Worm (Caenorhabditis elegans) whole organism, L4 larva: Measurements from ENCODE around the gene B0432.10.
A peak's percentile ranks its signal among the peaks of the same experiment; 100 is the strongest.
"Not testable (repeated sequence)": the region's sequence is repeated elsewhere in the genome, so short reads cannot be mapped to it uniquely, and the experiment has no call there.

Experiments
- F10B5.3 ChIP-seq: sonication (generic microtip); optimal IDR thresholded peaks from 2 replicates; lab custom pipeline; 2016; ENCODE audit warnings: mild to moderate bottlenecking, missing genetic modification characterization, missing compliant biosample characterization
- F26F4.8 ChIP-seq: fragments of 200-800 bp; sonication (Bioruptor generic); conservative IDR thresholded peaks from 2 replicates; pipeline ENCODE4 v1.3.6; 2022; ENCODE audit warnings: missing genetic modification characterization, missing compliant biosample characterization
- Y48G9A.11 ChIP-seq: fragments of 200-800 bp; sonication (Bioruptor generic); IDR thresholded peaks from 2 replicates; pipeline ENCODE4 v1.3.6; 2022; ENCODE audit warnings: missing genetic modification reagents, missing genetic modification characterization, missing compliant biosample characterization
- Y5F2A.4 ChIP-seq: fragments of 200-800 bp; sonication (Bioruptor generic); optimal IDR thresholded peaks from 2 replicates; lab custom pipeline; 2018; ENCODE audit warnings: mild to moderate bottlenecking, missing genetic modification characterization, missing compliant biosample characterization
- Y75B8A.6 ChIP-seq: fragments of 200-800 bp; sonication (Bioruptor generic); IDR thresholded peaks from 2 replicates; pipeline ENCODE4 v1.3.6; 2022; ENCODE audit warnings: missing genetic modification reagents, missing genetic modification characterization, missing compliant biosample characterization
- ZK337.2 ChIP-seq: fragments of 200-800 bp; sonication (Bioruptor generic); IDR thresholded peaks from 2 replicates; pipeline ENCODE4 v1.3.6; 2022; ENCODE audit warnings: missing genetic modification reagents, missing genetic modification characterization, missing compliant biosample characterization
- ZK546.5 ChIP-seq, 2 experiments: sonication (generic microtip); optimal IDR thresholded peaks; 2 replicates each; lab custom pipeline; 2017; ENCODE audit warnings: missing biosample characterization in 2 of 2, missing genetic modification characterization in 2 of 2
- aha-1 ChIP-seq: fragments of 150-350 bp; peaks from one replicate; lab custom pipeline; 2014; ENCODE audit warnings: missing biosample characterization, missing genetic modification characterization
- ceh-82 ChIP-seq: sonication (generic microtip); optimal IDR thresholded peaks from 2 replicates; lab custom pipeline; 2017; ENCODE audit warnings: missing biosample characterization, missing genetic modification characterization
- daf-12 ChIP-seq: fragments of 150-350 bp; optimal IDR thresholded peaks from 2 replicates; lab custom pipeline; 2014; ENCODE audit warnings: missing biosample characterization, missing genetic modification reagents, missing genetic modification characterization
- daf-16 ChIP-seq, 3 experiments: sonication (generic microtip); optimal IDR thresholded peaks; 2 replicates each; lab custom pipeline; 2016 to 2017; ENCODE audit warnings: missing genetic modification characterization in 3 of 3, missing genetic modification reagents in 3 of 3, mild to moderate bottlenecking in 2 of 3, missing compliant biosample characterization in 2 of 3, missing biosample characterization in 1 of 3, moderate library complexity in 1 of 3
- daf-19 ChIP-seq: fragments of 200-800 bp; sonication (Bioruptor generic); conservative IDR thresholded peaks from 2 replicates; pipeline ENCODE4 v1.3.6; 2022; ENCODE audit warnings: missing genetic modification characterization, missing compliant biosample characterization
- egl-27 ChIP-seq: sonication (generic microtip); optimal IDR thresholded peaks from 3 replicates; lab custom pipeline; 2017; ENCODE audit warnings: missing biosample characterization, missing genetic modification reagents, missing genetic modification characterization
- fkh-10 ChIP-seq: fragments of 150-350 bp; optimal IDR thresholded peaks from 2 replicates; lab custom pipeline; 2014; ENCODE audit warnings: missing biosample characterization, missing genetic modification reagents, missing genetic modification characterization
- fos-1 ChIP-seq: fragments of 150-350 bp; optimal IDR thresholded peaks from 2 replicates; lab custom pipeline; 2014; ENCODE audit warnings: missing biosample characterization, missing genetic modification characterization
- hlh-30 ChIP-seq: sonication (generic microtip); optimal IDR thresholded peaks from 2 replicates; lab custom pipeline; 2017; ENCODE audit warnings: antibody characterized with exemption, mild to moderate bottlenecking, missing genetic modification characterization, missing compliant biosample characterization; ENCODE audit not compliant: insufficient read depth
- jun-1 ChIP-seq: fragments of 150-350 bp; optimal IDR thresholded peaks from 2 replicates; lab custom pipeline; 2014; ENCODE audit warnings: missing biosample characterization, missing genetic modification reagents, missing genetic modification characterization
- lin-29 ChIP-seq: fragments of 200-800 bp; sonication (Bioruptor generic); IDR thresholded peaks from 2 replicates; pipeline ENCODE4 v1.3.6; 2022; ENCODE audit warnings: missing genetic modification reagents, missing genetic modification characterization, missing compliant biosample characterization
- lir-3 ChIP-seq: sonication (generic microtip); optimal IDR thresholded peaks from 2 replicates; lab custom pipeline; 2016; ENCODE audit warnings: mild to moderate bottlenecking, missing genetic modification characterization, missing compliant biosample characterization
- mdt-29 ChIP-seq: fragments of 200-800 bp; sonication (Bioruptor generic); IDR thresholded peaks from 2 replicates; pipeline ENCODE4 v1.3.6; 2022; ENCODE audit warnings: missing genetic modification reagents, missing genetic modification characterization, missing compliant biosample characterization
- mep-1 ChIP-seq: fragments of 150-350 bp; sonication (generic microtip); optimal IDR thresholded peaks from 3 replicates; lab custom pipeline; 2014; ENCODE audit warnings: missing biosample characterization, missing genetic modification characterization
- mes-2 ChIP-seq: sonication (generic microtip); optimal IDR thresholded peaks from 2 replicates; lab custom pipeline; 2016; ENCODE audit warnings: missing genotype, mild to moderate bottlenecking, missing genetic modification characterization, missing compliant biosample characterization; ENCODE audit not compliant: poor library complexity, severe bottlenecking
- mxl-2 ChIP-seq: fragments of 200-800 bp; sonication (Bioruptor generic); conservative IDR thresholded peaks from 2 replicates; pipeline ENCODE4 v1.3.6; 2022; ENCODE audit warnings: missing genetic modification reagents, missing genetic modification characterization, missing compliant biosample characterization
- nhr-10 ChIP-seq: fragments of 150-350 bp; optimal IDR thresholded peaks from 2 replicates; lab custom pipeline; 2014; ENCODE audit warnings: missing biosample characterization, missing genetic modification characterization
- nhr-102 ChIP-seq: sonication (generic microtip); optimal IDR thresholded peaks from 2 replicates; lab custom pipeline; 2016; ENCODE audit warnings: mild to moderate bottlenecking, missing genetic modification characterization, moderate library complexity, missing compliant biosample characterization
- nhr-25 ChIP-seq: sonication (generic microtip); optimal IDR thresholded peaks from 2 replicates; lab custom pipeline; 2017; ENCODE audit warnings: missing genetic modification characterization, mild to moderate bottlenecking, missing compliant biosample characterization, antibody characterized with exemption, moderate library complexity, borderline replicate concordance; ENCODE audit not compliant: insufficient read depth
- nhr-28 ChIP-seq: fragments of 150-350 bp; optimal IDR thresholded peaks from 2 replicates; lab custom pipeline; 2014; ENCODE audit warnings: missing biosample characterization, missing genetic modification characterization
- nhr-76 ChIP-seq: fragments of 150-350 bp; optimal IDR thresholded peaks from 2 replicates; lab custom pipeline; 2014; ENCODE audit warnings: missing biosample characterization, missing genetic modification characterization
- pqm-1 ChIP-seq: sonication (generic microtip); optimal IDR thresholded peaks from 2 replicates; lab custom pipeline; 2017; ENCODE audit warnings: missing biosample characterization, missing genetic modification characterization
- set-16 ChIP-seq: fragments of 200-800 bp; sonication (Bioruptor generic); IDR thresholded peaks from 2 replicates; pipeline ENCODE4 v1.3.6; 2022; ENCODE audit warnings: missing genetic modification reagents, missing genetic modification characterization, missing compliant biosample characterization
- snpc-1.2 ChIP-seq: fragments of 200-800 bp; sonication (Bioruptor generic); IDR thresholded peaks from 2 replicates; pipeline ENCODE4 v1.3.6; 2022; ENCODE audit warnings: missing genetic modification reagents, missing genetic modification characterization, missing compliant biosample characterization
- zag-1 ChIP-seq: fragments of 150-350 bp; optimal IDR thresholded peaks from 2 replicates; lab custom pipeline; 2014; ENCODE audit warnings: missing biosample characterization, missing genetic modification characterization
- zip-11 ChIP-seq: fragments of 200-800 bp; sonication (Bioruptor generic); IDR thresholded peaks from 2 replicates; pipeline ENCODE4 v1.3.6; 2022; ENCODE audit warnings: missing genetic modification characterization, missing compliant biosample characterization
- zip-2 ChIP-seq: fragments of 150-350 bp; optimal IDR thresholded peaks from 2 replicates; lab custom pipeline; 2014; ENCODE audit warnings: missing biosample characterization, missing genetic modification characterization
- ztf-11 ChIP-seq: fragments of 150-350 bp; optimal IDR thresholded peaks from 2 replicates; lab custom pipeline; 2014; ENCODE audit warnings: missing biosample characterization, missing genetic modification characterization

B0432.10 gene

DNA sequence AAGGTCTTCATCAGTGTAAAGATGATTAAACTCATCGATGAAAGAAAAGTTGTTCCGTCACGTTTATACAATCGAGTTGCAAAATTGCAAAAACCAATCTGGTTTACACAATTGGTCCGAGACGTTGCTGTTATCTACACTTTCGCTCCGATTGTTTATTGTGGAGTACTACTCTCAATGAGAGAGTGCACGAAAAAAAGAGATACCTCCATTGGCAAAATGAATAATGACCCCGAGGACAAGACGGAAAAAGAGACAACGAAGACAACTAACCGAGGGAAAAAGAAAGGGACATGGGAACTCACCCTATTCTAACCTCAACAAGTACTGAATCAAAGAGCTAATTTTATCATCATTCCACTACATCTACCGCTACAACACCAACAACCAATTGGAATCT lies 27.5 kb upstream of the B0432.10 start:
- TF ChIP-seq snpc-1.2 (GFP tag; lab: Robert Waterston, UW) (no peak), ceh-82 (no peak), daf-12 (no peak), nhr-25 (no peak), Y75B8A.6 (no peak), nhr-76 (tag; lab: Kevin White, UChicago) (no peak), ZK546.5 (tag; optimal IDR thresholded peaks at IDR 0.05; lab: Kevin White, UChicago) (no peak), daf-19 (no peak), Y5F2A.4 (no peak), ZK337.2 (GFP tag; lab: Robert Waterston, UW) (no peak), jun-1 (tag; lab: Kevin White, UChicago) (no peak), F10B5.3 (tag; lab: Kevin White, UChicago) (no peak), mxl-2 (no peak), fos-1 (tag; lab: Kevin White, UChicago) (no peak), nhr-102 (tag; lab: Kevin White, UChicago) (no peak), nhr-10 (tag; lab: Kevin White, UChicago) (no peak), zip-11 (GFP tag; lab: Robert Waterston, UW) (no peak), egl-27 (tag; lab: Kevin White, UChicago) (no peak), F26F4.8 (GFP tag; lab: Robert Waterston, UW) (no peak)

DNA sequence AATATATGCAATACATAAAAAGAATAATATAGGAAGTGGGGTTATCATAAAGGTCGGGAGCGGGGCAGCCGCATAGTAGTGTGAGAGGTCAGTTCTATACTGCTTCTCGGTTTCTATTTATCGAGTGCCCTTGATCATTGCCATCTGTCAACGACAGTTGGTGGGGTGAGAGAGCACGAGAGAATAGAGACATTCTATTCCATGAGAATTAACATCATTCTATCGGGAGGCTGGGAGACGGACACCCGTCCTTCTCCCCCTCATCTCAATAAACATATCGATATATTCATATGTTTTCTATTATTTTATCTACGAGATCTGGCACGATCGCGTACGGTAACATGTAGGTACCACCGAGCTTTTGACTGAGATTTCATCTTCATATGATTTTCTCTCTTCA lies 26.0 kb upstream of the B0432.10 start, which contains the start of gene mps-2:
mps-2 (minus strand) TSS at position 101 of the 400 bp plus-strand sequence.
- not testable (repeated sequence) for TF ChIP-seq mdt-29; lir-3; lin-29 (GFP tag; lab: Robert Waterston, UW)

DNA sequence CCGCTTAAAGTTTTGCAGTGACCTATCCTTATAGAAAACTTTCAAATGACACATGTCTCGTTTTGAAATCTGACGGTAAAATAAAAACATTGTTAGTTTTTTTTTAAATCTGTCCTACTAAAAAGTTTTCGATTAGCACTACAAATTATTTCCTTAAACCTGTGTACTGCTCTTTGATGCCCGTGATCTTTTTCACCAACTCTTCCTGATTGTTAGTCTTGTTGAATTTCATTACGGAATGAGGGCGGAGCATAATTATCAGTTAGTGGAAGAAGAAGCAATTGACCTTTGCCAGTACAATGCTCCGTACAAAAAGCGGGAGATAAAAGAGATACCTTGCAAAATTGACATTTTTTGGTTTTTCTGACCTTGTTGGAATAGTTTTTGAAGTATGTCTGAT lies 21.1 kb upstream of the B0432.10 start, which contains the start of gene K01A2.4:
K01A2.4 (plus strand) TSS at position 301 of the 400 bp plus-strand sequence.
- TF ChIP-seq zip-2 (tag; lab: Kevin White, UChicago) (no peak), zag-1 (no peak), fkh-10 (no peak), aha-1 (peak; percentile 62), hlh-30 (tag; lab: Kevin White, UChicago) (no peak), mep-1 (tag; lab: Kevin White, UChicago) (no peak)

DNA sequence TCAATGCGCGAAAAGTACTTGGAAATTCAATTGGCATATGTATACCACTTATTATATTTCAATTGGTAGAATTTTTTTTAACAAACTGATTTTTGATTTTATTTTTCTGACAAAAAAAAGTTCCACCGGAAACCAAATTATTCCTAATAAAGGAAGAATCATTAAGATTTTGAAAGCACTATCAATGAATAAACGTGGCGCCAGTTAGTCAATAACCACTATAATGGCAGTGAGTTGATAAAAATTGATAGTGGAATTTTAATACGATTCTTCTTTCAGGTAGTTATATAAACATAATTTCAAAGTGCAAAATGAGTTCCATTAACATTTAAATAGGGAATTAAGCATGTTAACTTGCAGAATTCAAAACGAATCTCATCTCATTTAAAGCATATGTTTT lies 19.6 kb upstream of the B0432.10 start, which contains the start of gene col-69:
col-69 (minus strand) TSS at position 101 of the 400 bp plus-strand sequence.
- peak; percentile 22 for TF ChIP-seq pqm-1 (tag; lab: Kevin White, UChicago)
- no peak for TF ChIP-seq mes-2 (tag; lab: Kevin White, UChicago)
- TF ChIP-seq nhr-28 (tag; lab: Kevin White, UChicago), result peak; percentile 8
- no peak for TF ChIP-seq daf-16 (GFP tag; optimal IDR thresholded peaks at IDR 0.05; lab: Kevin White, UChicago)
- TF ChIP-seq daf-16 (tag; optimal IDR thresholded peaks at IDR 0.05; lab: Kevin White, UChicago), result peak; percentile 13

DNA sequence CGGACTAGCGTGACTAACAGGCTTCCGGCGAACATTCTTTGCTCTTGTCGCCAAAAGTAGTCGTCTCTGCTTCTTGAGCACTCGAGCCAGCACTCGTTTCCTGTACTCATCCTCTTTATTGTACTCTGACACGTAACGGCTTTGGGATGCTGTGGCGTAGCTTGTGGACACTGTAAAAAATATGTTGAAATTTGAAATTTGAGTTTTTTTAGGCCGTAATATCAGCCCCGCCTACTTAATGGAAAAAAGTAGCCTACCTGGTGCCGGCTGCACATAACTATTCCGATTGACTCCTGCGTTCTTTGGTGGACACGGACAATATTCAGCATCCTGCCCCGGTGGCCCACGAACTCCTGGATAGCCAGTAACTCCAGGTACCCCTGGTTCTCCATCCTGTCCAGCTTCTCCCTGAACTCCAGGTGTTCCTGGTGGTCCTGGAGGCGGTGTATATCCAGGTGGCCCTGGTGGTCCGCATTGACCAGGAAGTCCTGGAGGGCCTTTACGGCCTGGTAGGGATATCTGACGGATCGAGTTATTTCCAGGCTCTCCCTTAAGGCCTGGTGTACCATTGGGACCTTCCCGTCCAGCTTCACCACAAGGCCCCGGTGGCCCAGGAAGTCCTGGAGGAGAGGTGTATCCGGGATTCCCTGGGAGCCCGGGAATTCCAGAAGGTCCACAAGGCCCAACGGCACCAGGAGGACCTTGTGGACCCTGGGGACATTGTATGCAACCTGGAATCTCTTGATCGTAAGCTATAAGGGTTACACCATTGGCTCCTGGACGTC lies 18.0 kb upstream of the B0432.10 start:
- TF ChIP-seq ztf-11, result no peak
- peak; percentile 92 for TF ChIP-seq aha-1
- peak; percentile 83 for TF ChIP-seq set-16 (GFP tag; lab: Robert Waterston, UW)
- TF ChIP-seq Y48G9A.11 (GFP tag; lab: Robert Waterston, UW), result no peak
- no peak for TF ChIP-seq zip-2 (tag; lab: Kevin White, UChicago)
